Fruit fly (Drosophila melanogaster): ENCODE measurements around the gene for.

The for gene

DNA sequence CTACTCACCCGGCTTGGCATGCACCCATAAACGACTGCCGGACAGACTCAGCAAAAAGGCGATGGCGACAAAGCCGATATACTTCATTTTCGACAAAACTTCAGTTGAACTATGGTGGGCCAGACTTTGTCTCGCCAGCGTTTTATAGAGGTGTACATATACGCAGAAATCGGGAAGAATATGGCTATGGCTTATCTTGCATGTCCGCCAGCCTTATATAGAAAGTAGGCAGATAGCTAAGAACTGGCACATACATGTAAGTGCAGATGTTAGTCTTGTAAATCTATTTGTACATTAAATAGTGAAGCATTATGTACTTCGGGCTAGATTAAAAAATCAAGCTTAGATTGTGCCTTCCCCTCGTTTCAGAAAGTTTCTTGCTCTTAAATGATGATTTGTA lies 36.3 kb upstream of the for start, which contains the start of gene CG3513:
Gene CG3513 (minus strand): TSS at position 101 of the 400 bp plus-strand sequence.
- TF ChIP-seq H2.0 (GFP tag; IDR thresholded peaks at IDR 0.05) (no peak), trh (GFP tag; optimal IDR thresholded peaks at IDR 0.05) (no peak), HmgZ (tag; optimal IDR thresholded peaks at IDR 0.05) (no peak), scrt (GFP tag; optimal IDR thresholded peaks at IDR 0.05) (no peak), TFAM (GFP tag; optimal IDR thresholded peaks at IDR 0.05) (no peak), pho (GFP tag; optimal IDR thresholded peaks at IDR 0.05) (no peak), Hsf (GFP tag; optimal IDR thresholded peaks at IDR 0.05) (no peak), CG9797 (GFP tag; optimal IDR thresholded peaks at IDR 0.05) (no peak), CG14014 (GFP tag; IDR thresholded peaks at IDR 0.05) (no peak), zfh1 (GFP tag; IDR thresholded peaks at IDR 0.05) (no peak), Ada2b (GFP tag; IDR thresholded peaks at IDR 0.05) (no peak), CG17361 (GFP tag; IDR thresholded peaks at IDR 0.05) (no peak), Camta (GFP tag; optimal IDR thresholded peaks at IDR 0.05) (no peak), CG6272 (GFP tag; IDR thresholded peaks at IDR 0.05) (no peak), CG9727 (GFP tag; optimal IDR thresholded peaks at IDR 0.05) (no peak), Sox100B (GFP tag; optimal IDR thresholded peaks at IDR 0.05) (no peak)

DNA sequence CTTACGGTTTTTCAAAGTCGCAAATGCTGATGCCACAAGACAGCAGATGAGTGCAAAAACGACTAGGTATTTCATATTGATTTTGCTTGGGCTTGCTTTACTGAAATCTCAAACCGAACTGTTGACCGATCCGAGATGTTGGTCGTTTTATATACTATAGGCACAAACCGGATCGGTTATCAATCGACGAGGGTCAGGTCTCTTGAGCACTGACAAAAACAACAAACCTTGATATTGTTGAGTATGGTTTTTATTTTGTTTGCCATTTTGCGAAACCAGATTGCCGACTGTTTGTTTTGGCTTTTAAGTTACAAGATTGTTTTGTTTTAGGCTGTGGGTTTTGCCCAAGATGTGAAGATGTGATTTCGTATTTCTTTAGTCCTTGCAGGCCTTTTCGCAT lies 35.7 kb upstream of the for start, which contains the start of gene CG16704:
Gene CG16704 (minus strand): TSS at position 122 of the 400 bp plus-strand sequence.
- TF ChIP-seq CG32772 (GFP tag; IDR thresholded peaks at IDR 0.05) (no peak), ATbp (GFP tag; optimal IDR thresholded peaks at IDR 0.05) (no peak), salm (tag; optimal IDR thresholded peaks at IDR 0.05) (no peak), CG2129 (GFP tag; IDR thresholded peaks at IDR 0.05; ENCODE audit: partially characterized antibody) (no peak), CG2875 (GFP tag; optimal IDR thresholded peaks at IDR 0.05) (no peak), chn (GFP tag; optimal IDR thresholded peaks at IDR 0.05) (no peak), CG6272 (GFP tag; IDR thresholded peaks at IDR 0.05) (no peak)

DNA sequence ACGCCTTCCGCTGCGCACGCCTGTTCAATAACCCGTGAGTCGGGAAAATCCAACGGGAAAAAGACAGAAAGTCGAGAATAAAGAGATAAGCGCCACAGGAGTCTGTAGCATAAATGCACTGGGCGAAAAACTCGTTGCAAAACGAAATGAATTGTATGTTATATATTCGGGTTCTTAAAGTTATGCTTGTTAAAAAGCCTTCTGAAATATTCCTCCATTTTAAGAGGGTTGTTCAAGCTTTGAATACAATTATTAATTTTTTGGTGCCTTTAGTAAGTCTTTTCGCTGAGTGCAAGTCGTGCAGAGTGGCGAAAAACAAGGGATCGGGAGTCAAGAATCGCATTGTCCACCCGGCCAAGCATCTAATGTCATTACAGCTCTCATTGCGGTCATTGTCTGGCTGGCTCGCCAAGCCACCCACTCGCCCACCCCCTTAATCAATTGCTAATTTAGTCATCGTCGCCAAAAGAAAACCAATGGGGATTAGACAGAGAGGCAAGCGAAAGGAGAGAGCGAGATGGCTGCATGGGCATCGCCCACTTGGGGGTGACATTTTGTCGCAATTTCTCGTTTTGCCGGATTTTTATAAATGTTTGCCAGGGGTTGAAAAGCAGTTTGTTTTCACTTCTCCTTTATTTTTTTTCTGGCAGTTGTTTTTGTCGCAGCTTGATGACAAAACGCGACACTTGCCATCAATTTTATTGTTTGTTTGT lies 28.5 kb upstream of the for start:
- TF ChIP-seq usp (GFP tag; optimal IDR thresholded peaks at IDR 0.05): no peak
- peak; percentile 27 for TF ChIP-seq Ets65A (GFP tag)
- TF ChIP-seq hbn (GFP tag; IDR thresholded peaks at IDR 0.05; ENCODE audit: partially characterized antibody): no peak
- TF ChIP-seq CG10267 (tag; optimal IDR thresholded peaks at IDR 0.05): peak; percentile 16
- TF ChIP-seq unc-4 (GFP tag; IDR thresholded peaks at IDR 0.05; ENCODE audit: partially characterized antibody): no peak
- TF ChIP-seq lilli (GFP tag; optimal IDR thresholded peaks at IDR 0.05): no peak
- TF ChIP-seq CG1024 (GFP tag; IDR thresholded peaks at IDR 0.05): peak; percentile 6; the same call in 1 of the 2 replicates
- no peak for TF ChIP-seq gro (GFP tag; optimal IDR thresholded peaks at IDR 0.05)
- TF ChIP-seq Xbp1 (GFP tag; optimal IDR thresholded peaks at IDR 0.05): peak; percentile 12
- TF ChIP-seq Xrp1 (GFP tag; IDR thresholded peaks at IDR 0.05): peak; percentile 55; the same call in 1 of the 2 replicates
- TF ChIP-seq MTF-1 (GFP tag; optimal IDR thresholded peaks at IDR 0.05; ENCODE audit: borderline replicate concordance): no peak
- peak; percentile 27 for TF ChIP-seq CG12391 (tag; optimal IDR thresholded peaks at IDR 0.05)
- peak; percentile 22; the same call in 1 of the 2 replicates for TF ChIP-seq ttk (GFP tag; IDR thresholded peaks at IDR 0.05)
- peak; percentile 10 for TF ChIP-seq oc (tag; optimal IDR thresholded peaks at IDR 0.05)
- TF ChIP-seq dmrt11E (tag; optimal IDR thresholded peaks at IDR 0.05): peak; percentile 65
- peak; percentile 27 for TF ChIP-seq pnt (GFP tag; optimal IDR thresholded peaks at IDR 0.05)
- TF ChIP-seq CG7839 (tag; optimal IDR thresholded peaks at IDR 0.05): peak; percentile 25
- peak; percentile 20 for TF ChIP-seq az2 (GFP tag; optimal IDR thresholded peaks at IDR 0.05)
- TF ChIP-seq row (GFP tag; IDR thresholded peaks at IDR 0.05): peak; percentile 37; the same call in 1 of the 3 replicates
- TF ChIP-seq nau (GFP tag; optimal IDR thresholded peaks at IDR 0.05): no peak
- TF ChIP-seq CG6683 (GFP tag; optimal IDR thresholded peaks at IDR 0.05): no peak
- TF ChIP-seq pzg (GFP tag; optimal IDR thresholded peaks at IDR 0.05): no peak
- no peak for TF ChIP-seq CG8924 (tag; optimal IDR thresholded peaks at IDR 0.05)
- no peak for TF ChIP-seq CG9437 (GFP tag; optimal IDR thresholded peaks at IDR 0.05)
- no peak for TF ChIP-seq Taf1 (GFP tag; IDR thresholded peaks at IDR 0.05)
- TF ChIP-seq Blimp-1 (GFP tag; optimal IDR thresholded peaks at IDR 0.05): no peak
